Worm (Caenorhabditis elegans) whole organism, L4 larva: Measurements from ENCODE around the gene Y48A6B.7.

ENCODE experiments used
- Y5F2A.4 ChIP-seq: fragments of 200-800 bp; sonication (Bioruptor generic); optimal IDR thresholded peaks from 2 replicates; lab custom pipeline; 2018; ENCODE audit warnings: mild to moderate bottlenecking, missing genetic modification characterization, missing compliant biosample characterization
- aly-2 ChIP-seq: sonication (generic microtip); optimal IDR thresholded peaks from 2 replicates; lab custom pipeline; 2018; ENCODE audit warnings: missing biosample characterization, missing genetic modification characterization
- lin-15B ChIP-seq: fragments of 150-350 bp; sonication (generic microtip); optimal IDR thresholded peaks from 3 replicates; lab custom pipeline; 2014; ENCODE audit warnings: missing biosample characterization, missing genetic modification characterization
- lin-38 ChIP-seq: fragments of 200-800 bp; sonication (Bioruptor generic); IDR thresholded peaks from 2 replicates; pipeline ENCODE4 v1.3.6; 2022; ENCODE audit warnings: missing genetic modification reagents, missing genetic modification characterization, missing compliant biosample characterization
- lin-39 ChIP-seq: fragments of 150-350 bp; optimal IDR thresholded peaks from 2 replicates; lab custom pipeline; 2014; ENCODE audit warnings: missing biosample characterization, missing genetic modification reagents, missing genetic modification characterization
- nhr-6 ChIP-seq: fragments of 150-350 bp; optimal IDR thresholded peaks from 2 replicates; lab custom pipeline; 2014; ENCODE audit warnings: missing biosample characterization, missing genetic modification characterization
- snpc-4 ChIP-seq: fragments of 150-350 bp; optimal IDR thresholded peaks from 2 replicates; lab custom pipeline; 2014; ENCODE audit warnings: missing biosample characterization, missing genetic modification characterization
- spr-1 ChIP-seq: sonication (generic microtip); optimal IDR thresholded peaks from 2 replicates; lab custom pipeline; 2016; ENCODE audit warnings: mild to moderate bottlenecking, missing genetic modification characterization, missing compliant biosample characterization
- unc-39 ChIP-seq: sonication (generic microtip); optimal IDR thresholded peaks from 2 replicates; lab custom pipeline; 2017; ENCODE audit warnings: missing biosample characterization, missing genetic modification characterization
- unc-62 ChIP-seq, 3 experiments: fragments of 150-350 bp in 1 of 3; sonication (generic microtip); optimal IDR thresholded peaks in 2 of 3; peaks in 1 of 3; 1 replicate in 1 of 3; 2 replicates in 2 of 3; lab custom pipeline; 2014 to 2017; ENCODE audit warnings: missing biosample characterization in 3 of 3, missing genetic modification characterization in 3 of 3, missing genetic modification reagents in 3 of 3, missing genotype in 1 of 3
- zag-1 ChIP-seq: fragments of 150-350 bp; optimal IDR thresholded peaks from 2 replicates; lab custom pipeline; 2014; ENCODE audit warnings: missing biosample characterization, missing genetic modification characterization

DNA sequence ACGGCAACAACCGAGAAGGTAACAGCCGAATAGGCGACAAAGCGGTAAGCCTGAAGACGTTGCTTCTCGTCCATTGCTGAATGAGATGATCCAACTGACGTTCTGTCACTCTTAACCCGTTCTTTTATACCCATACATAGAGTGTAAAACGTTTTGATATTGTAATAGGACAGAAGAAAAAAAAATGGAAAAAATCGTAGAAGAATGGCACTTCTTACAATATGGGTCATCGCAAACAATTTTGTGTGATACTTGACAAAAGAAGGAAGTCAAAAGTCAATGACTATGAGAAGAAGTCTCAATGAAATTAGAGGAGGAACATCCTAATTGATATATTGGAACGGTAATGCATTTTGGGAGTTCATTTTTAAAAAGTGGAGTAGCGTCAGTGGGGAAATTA, 43.2 kb downstream of the Y48A6B.7 start, which contains the start of gene col-92:
- no peak for TF ChIP-seq unc-62 (GFP tag; optimal IDR thresholded peaks at IDR 0.05 in 1 of 2; lab: Kevin White, UChicago)
- no peak for TF ChIP-seq unc-62 (tag; optimal IDR thresholded peaks at IDR 0.05; lab: Kevin White, UChicago)
- no peak for TF ChIP-seq snpc-4
- no peak for TF ChIP-seq unc-39 (tag; lab: Kevin White, UChicago)
- no peak for TF ChIP-seq spr-1
- no peak for TF ChIP-seq aly-2
- TF ChIP-seq lin-38, result no peak
- TF ChIP-seq lin-15B (tag; lab: Kevin White, UChicago), result no peak
- TF ChIP-seq Y5F2A.4, result no peak
- TF ChIP-seq lin-39 (tag; lab: Kevin White, UChicago), result no peak
- no peak for TF ChIP-seq zag-1
- no peak for TF ChIP-seq nhr-6 (tag; lab: Kevin White, UChicago)
